Worm (Caenorhabditis elegans) whole organism, L1 larva: ENCODE results near the gene C23H3.9.

Experiments
- unc-30 ChIP-seq: sonication (generic microtip); optimal IDR thresholded peaks from 2 replicates; lab custom pipeline; 2017; ENCODE audit warnings: missing biosample characterization, missing genetic modification characterization
- zip-4 ChIP-seq: fragments of 200-800 bp; sonication (Bioruptor generic); optimal IDR thresholded peaks from 2 replicates; lab custom pipeline; 2018; ENCODE audit warnings: mild to moderate bottlenecking, missing genetic modification characterization, moderate library complexity, missing compliant biosample characterization

- TF ChIP-seq unc-30 (no peak), zip-4 (GFP tag; lab: Kevin White, UChicago) (no peak)
Observed at ce11 chrII:28283-28682, 50.8 kb downstream of the C23H3.9 start, which contains the start of gene F23F1.4.
